Worm (Caenorhabditis elegans) whole organism, L4 larva: ENCODE data around the gene gpc-1.

Experiments used
- D1046.2 ChIP-seq: fragments of 200-800 bp; sonication (Bioruptor generic); IDR thresholded peaks from 2 replicates; pipeline ENCODE4 v1.3.6; 2022; ENCODE audit warnings: missing genetic modification characterization, missing compliant biosample characterization
- F44E2.7 ChIP-seq: fragments of 200-800 bp; sonication (Bioruptor generic); IDR thresholded peaks from 2 replicates; pipeline ENCODE4 v2.1.2; 2022; ENCODE audit warnings: missing genetic modification characterization, missing compliant biosample characterization
- R02D3.7 ChIP-seq: fragments of 150-350 bp; sonication (generic microtip); optimal IDR thresholded peaks from 3 replicates; lab custom pipeline; 2014; ENCODE audit warnings: missing biosample characterization, missing genetic modification characterization
- T20F7.1 ChIP-seq: fragments of 200-800 bp; sonication (Bioruptor generic); optimal IDR thresholded peaks from 2 replicates; lab custom pipeline; 2018; ENCODE audit warnings: mild to moderate bottlenecking, missing genetic modification characterization, missing compliant biosample characterization
- Y48G9A.11 ChIP-seq: fragments of 200-800 bp; sonication (Bioruptor generic); IDR thresholded peaks from 2 replicates; pipeline ENCODE4 v1.3.6; 2022; ENCODE audit warnings: missing genetic modification reagents, missing genetic modification characterization, missing compliant biosample characterization
- Y75B8A.6 ChIP-seq: fragments of 200-800 bp; sonication (Bioruptor generic); IDR thresholded peaks from 2 replicates; pipeline ENCODE4 v1.3.6; 2022; ENCODE audit warnings: missing genetic modification reagents, missing genetic modification characterization, missing compliant biosample characterization
- aly-2 ChIP-seq: sonication (generic microtip); optimal IDR thresholded peaks from 2 replicates; lab custom pipeline; 2018; ENCODE audit warnings: missing biosample characterization, missing genetic modification characterization
- ama-1 ChIP-seq: fragments of 150-350 bp; optimal IDR thresholded peaks from 2 replicates; lab custom pipeline; 2014; ENCODE audit warnings: inconsistent platforms, mixed read lengths
- arid-1 ChIP-seq: fragments of 200-800 bp; sonication (Bioruptor generic); conservative IDR thresholded peaks from 2 replicates; pipeline ENCODE4 v1.3.6; 2022; ENCODE audit warnings: missing genetic modification reagents, missing genetic modification characterization, missing compliant biosample characterization
- attf-4 ChIP-seq: sonication (generic microtip); optimal IDR thresholded peaks from 3 replicates; lab custom pipeline; 2017; ENCODE audit warnings: missing biosample characterization, missing genetic modification characterization
- ceh-28 ChIP-seq: fragments of 150-350 bp; optimal IDR thresholded peaks from 2 replicates; lab custom pipeline; 2014; ENCODE audit warnings: missing biosample characterization, missing genetic modification reagents, missing genetic modification characterization
- ceh-32 ChIP-seq: sonication (generic microtip); optimal IDR thresholded peaks from 2 replicates; lab custom pipeline; 2016; ENCODE audit warnings: mild to moderate bottlenecking, missing genetic modification characterization, missing compliant biosample characterization; ENCODE audit not compliant: poor library complexity
- ceh-82 ChIP-seq: sonication (generic microtip); optimal IDR thresholded peaks from 2 replicates; lab custom pipeline; 2017; ENCODE audit warnings: missing biosample characterization, missing genetic modification characterization
- ces-1 ChIP-seq: fragments of 150-350 bp; sonication (generic microtip); optimal IDR thresholded peaks from 4 replicates; lab custom pipeline; 2014; ENCODE audit warnings: missing biosample characterization, missing genetic modification reagents, missing genetic modification characterization
- daf-8 ChIP-seq: fragments of 200-800 bp; sonication (Bioruptor generic); IDR thresholded peaks from 2 replicates; pipeline ENCODE4 v1.3.6; 2022; ENCODE audit warnings: missing genetic modification characterization, missing compliant biosample characterization
- dmd-8 ChIP-seq: fragments of 200-800 bp; sonication (Bioruptor generic); IDR thresholded peaks from 2 replicates; pipeline ENCODE4 v1.3.6; 2022; ENCODE audit warnings: missing genetic modification characterization, missing compliant biosample characterization
- dve-1 ChIP-seq: sonication (generic microtip); optimal IDR thresholded peaks from 2 replicates; lab custom pipeline; 2017; ENCODE audit warnings: antibody characterized with exemption, mild to moderate bottlenecking, missing genetic modification characterization, missing compliant biosample characterization; ENCODE audit not compliant: insufficient read depth
- egl-27 ChIP-seq: sonication (generic microtip); optimal IDR thresholded peaks from 3 replicates; lab custom pipeline; 2017; ENCODE audit warnings: missing biosample characterization, missing genetic modification reagents, missing genetic modification characterization
- fkh-10 ChIP-seq: fragments of 150-350 bp; optimal IDR thresholded peaks from 2 replicates; lab custom pipeline; 2014; ENCODE audit warnings: missing biosample characterization, missing genetic modification reagents, missing genetic modification characterization
- hlh-11 ChIP-seq: fragments of 200-800 bp; sonication (Bioruptor generic); optimal IDR thresholded peaks from 2 replicates; lab custom pipeline; 2018; ENCODE audit warnings: mild to moderate bottlenecking, missing genetic modification characterization, missing compliant biosample characterization
- hmg-1.1 ChIP-seq: fragments of 200-800 bp; sonication (Bioruptor generic); IDR thresholded peaks from 2 replicates; pipeline ENCODE4 v1.3.6; 2022; ENCODE audit warnings: missing genetic modification reagents, missing genetic modification characterization, missing compliant biosample characterization
- jun-1 ChIP-seq: fragments of 150-350 bp; optimal IDR thresholded peaks from 2 replicates; lab custom pipeline; 2014; ENCODE audit warnings: missing biosample characterization, missing genetic modification reagents, missing genetic modification characterization
- lin-13 ChIP-seq: fragments of 150-350 bp; optimal IDR thresholded peaks from 2 replicates; lab custom pipeline; 2014; ENCODE audit warnings: missing biosample characterization, missing genetic modification reagents, missing genetic modification characterization
- lin-29 ChIP-seq: fragments of 200-800 bp; sonication (Bioruptor generic); IDR thresholded peaks from 2 replicates; pipeline ENCODE4 v1.3.6; 2022; ENCODE audit warnings: missing genetic modification reagents, missing genetic modification characterization, missing compliant biosample characterization
- lin-38 ChIP-seq: fragments of 200-800 bp; sonication (Bioruptor generic); IDR thresholded peaks from 2 replicates; pipeline ENCODE4 v1.3.6; 2022; ENCODE audit warnings: missing genetic modification reagents, missing genetic modification characterization, missing compliant biosample characterization
- mdl-1 ChIP-seq, 2 experiments: fragments of 150-350 bp in 1 of 2; sonication (generic microtip) in 1 of 2; optimal IDR thresholded peaks; 2 replicates each; lab custom pipeline; 2014 to 2017; ENCODE audit warnings: missing biosample characterization in 2 of 2, missing genetic modification characterization in 2 of 2
- mdt-29 ChIP-seq: fragments of 200-800 bp; sonication (Bioruptor generic); IDR thresholded peaks from 2 replicates; pipeline ENCODE4 v1.3.6; 2022; ENCODE audit warnings: missing genetic modification reagents, missing genetic modification characterization, missing compliant biosample characterization
- mep-1 ChIP-seq: fragments of 150-350 bp; sonication (generic microtip); optimal IDR thresholded peaks from 3 replicates; lab custom pipeline; 2014; ENCODE audit warnings: missing biosample characterization, missing genetic modification characterization
- mes-2 ChIP-seq: sonication (generic microtip); optimal IDR thresholded peaks from 2 replicates; lab custom pipeline; 2016; ENCODE audit warnings: missing genotype, mild to moderate bottlenecking, missing genetic modification characterization, missing compliant biosample characterization; ENCODE audit not compliant: poor library complexity, severe bottlenecking
- mxl-2 ChIP-seq: fragments of 200-800 bp; sonication (Bioruptor generic); conservative IDR thresholded peaks from 2 replicates; pipeline ENCODE4 v1.3.6; 2022; ENCODE audit warnings: missing genetic modification reagents, missing genetic modification characterization, missing compliant biosample characterization
- mxl-3 ChIP-seq: fragments of 200-800 bp; sonication (Bioruptor generic); optimal IDR thresholded peaks from 2 replicates; lab custom pipeline; 2018; ENCODE audit warnings: mild to moderate bottlenecking, missing genetic modification characterization, missing compliant biosample characterization
- nhr-102 ChIP-seq: sonication (generic microtip); optimal IDR thresholded peaks from 2 replicates; lab custom pipeline; 2016; ENCODE audit warnings: mild to moderate bottlenecking, missing genetic modification characterization, moderate library complexity, missing compliant biosample characterization
- nhr-11 ChIP-seq: fragments of 150-350 bp; optimal IDR thresholded peaks from 2 replicates; lab custom pipeline; 2014; ENCODE audit warnings: missing biosample characterization, missing genetic modification characterization
- nhr-111 ChIP-seq: fragments of 200-800 bp; sonication (Bioruptor generic); optimal IDR thresholded peaks from 2 replicates; lab custom pipeline; 2018; ENCODE audit warnings: mild to moderate bottlenecking, missing genetic modification characterization, missing compliant biosample characterization
- nhr-25 ChIP-seq: sonication (generic microtip); optimal IDR thresholded peaks from 2 replicates; lab custom pipeline; 2017; ENCODE audit warnings: missing genetic modification characterization, mild to moderate bottlenecking, missing compliant biosample characterization, antibody characterized with exemption, moderate library complexity, borderline replicate concordance; ENCODE audit not compliant: insufficient read depth
- nhr-28 ChIP-seq: fragments of 150-350 bp; optimal IDR thresholded peaks from 2 replicates; lab custom pipeline; 2014; ENCODE audit warnings: missing biosample characterization, missing genetic modification characterization
- nhr-41 ChIP-seq: fragments of 200-800 bp; sonication (Bioruptor generic); IDR thresholded peaks from 2 replicates; pipeline ENCODE4 v1.3.6; 2022; ENCODE audit warnings: missing genetic modification reagents, missing genetic modification characterization, missing compliant biosample characterization
- nhr-42 ChIP-seq: fragments of 200-800 bp; sonication (Bioruptor generic); IDR thresholded peaks from 2 replicates; pipeline ENCODE4 v1.3.6; 2022; ENCODE audit warnings: missing genetic modification characterization, missing compliant biosample characterization
- nhr-48 ChIP-seq: sonication (generic microtip); optimal IDR thresholded peaks from 2 replicates; lab custom pipeline; 2016; ENCODE audit warnings: mild to moderate bottlenecking, missing genetic modification characterization, missing compliant biosample characterization
- nhr-6 ChIP-seq: fragments of 150-350 bp; optimal IDR thresholded peaks from 2 replicates; lab custom pipeline; 2014; ENCODE audit warnings: missing biosample characterization, missing genetic modification characterization
- nhr-76 ChIP-seq: fragments of 150-350 bp; optimal IDR thresholded peaks from 2 replicates; lab custom pipeline; 2014; ENCODE audit warnings: missing biosample characterization, missing genetic modification characterization
- nhr-77 ChIP-seq: fragments of 150-350 bp; optimal IDR thresholded peaks from 2 replicates; lab custom pipeline; 2014; ENCODE audit warnings: missing biosample characterization, missing genetic modification characterization
- saeg-2 ChIP-seq: fragments of 200-800 bp; sonication (Bioruptor generic); IDR thresholded peaks from 2 replicates; pipeline ENCODE4 v1.3.6; 2022; ENCODE audit warnings: missing genetic modification reagents, missing genetic modification characterization, missing compliant biosample characterization
- sdz-12 ChIP-seq: fragments of 200-800 bp; sonication (Bioruptor generic); optimal IDR thresholded peaks from 2 replicates; lab custom pipeline; 2018; ENCODE audit warnings: mild to moderate bottlenecking, missing genetic modification characterization, missing compliant biosample characterization
- snpc-1.2 ChIP-seq: fragments of 200-800 bp; sonication (Bioruptor generic); IDR thresholded peaks from 2 replicates; pipeline ENCODE4 v1.3.6; 2022; ENCODE audit warnings: missing genetic modification reagents, missing genetic modification characterization, missing compliant biosample characterization
- snpc-4 ChIP-seq: fragments of 150-350 bp; optimal IDR thresholded peaks from 2 replicates; lab custom pipeline; 2014; ENCODE audit warnings: missing biosample characterization, missing genetic modification characterization
- spr-1 ChIP-seq: sonication (generic microtip); optimal IDR thresholded peaks from 2 replicates; lab custom pipeline; 2016; ENCODE audit warnings: mild to moderate bottlenecking, missing genetic modification characterization, missing compliant biosample characterization
- zfp-2 ChIP-seq: sonication (generic microtip); optimal IDR thresholded peaks from 2 replicates; lab custom pipeline; 2016; ENCODE audit warnings: mild to moderate bottlenecking, missing genetic modification characterization, missing compliant biosample characterization
- zfp-3 ChIP-seq: fragments of 200-800 bp; sonication (Bioruptor generic); conservative IDR thresholded peaks from 2 replicates; pipeline ENCODE4 v1.3.6; 2022; ENCODE audit warnings: missing genetic modification reagents, missing genetic modification characterization, missing compliant biosample characterization
- zip-2 ChIP-seq: fragments of 150-350 bp; optimal IDR thresholded peaks from 2 replicates; lab custom pipeline; 2014; ENCODE audit warnings: missing biosample characterization, missing genetic modification characterization
- ztf-11 ChIP-seq: fragments of 150-350 bp; optimal IDR thresholded peaks from 2 replicates; lab custom pipeline; 2014; ENCODE audit warnings: missing biosample characterization, missing genetic modification characterization
- ztf-7 ChIP-seq: fragments of 150-350 bp; optimal IDR thresholded peaks from 2 replicates; lab custom pipeline; 2014; ENCODE audit warnings: missing biosample characterization, missing genetic modification characterization

Gene gpc-1

ce11 chrX:12843530-12843929 is 41.3 kb downstream of the gpc-1 start (continued):
- TF ChIP-seq attf-4 (tag; lab: Kevin White, UChicago) (no peak), spr-1 (tag; lab: Kevin White, UChicago) (no peak), arid-1 (peak; percentile 60), nhr-11 (tag; lab: Kevin White, UChicago) (no peak), aly-2 (tag; lab: Kevin White, UChicago) (no peak), nhr-6 (peak; percentile 6), nhr-77 (tag; lab: Kevin White, UChicago) (peak; percentile 47), mxl-2 (GFP tag; lab: Robert Waterston, UW) (0 out of 2 replicates have a peak, but pooled peaks have one; percentile 59), mdt-29 (GFP tag; lab: Robert Waterston, UW) (peak; percentile 59), zip-2 (tag; lab: Kevin White, UChicago) (no peak), dve-1 (peak; percentile 48), jun-1 (tag; lab: Kevin White, UChicago) (peak; percentile 5), dmd-8 (GFP tag; lab: Robert Waterston, UW) (0 out of 2 replicates have a peak, but pooled peaks have one; percentile 49), hlh-11 (tag; lab: Kevin White, UChicago) (peak; percentile 12), ztf-7 (tag; lab: Kevin White, UChicago) (peak; percentile 40), nhr-42 (GFP tag; lab: Robert Waterston, UW) (peak; percentile 49; the same call in 1 of the 2 replicates), nhr-28 (tag; lab: Kevin White, UChicago) (peak; percentile 43), zfp-2 (tag; lab: Kevin White, UChicago) (no peak), mep-1 (tag; lab: Kevin White, UChicago) (peak; percentile 67), snpc-1.2 (GFP tag; lab: Robert Waterston, UW) (peak; percentile 89), hmg-1.1 (GFP tag; lab: Robert Waterston, UW) (peak; percentile 82), nhr-48 (tag; lab: Kevin White, UChicago) (no peak), zfp-3 (peak; percentile 56; the same call in 1 of the 2 replicates), nhr-25 (tag; lab: Kevin White, UChicago) (no peak), nhr-111 (GFP tag; lab: Kevin White, UChicago) (no peak), ceh-28 (no peak), nhr-76 (tag; lab: Kevin White, UChicago) (no peak), ztf-11 (tag; lab: Kevin White, UChicago) (no peak), ama-1 (lab: Kevin White, UChicago) (no peak), Y75B8A.6 (GFP tag; lab: Robert Waterston, UW) (peak; percentile 62; the same call in 1 of the 2 replicates), fkh-10 (GFP tag; lab: Kevin White, UChicago) (no peak), nhr-102 (tag; lab: Kevin White, UChicago) (peak; percentile 15), R02D3.7 (tag; lab: Kevin White, UChicago) (no peak), D1046.2 (GFP tag; lab: Robert Waterston, UW) (peak; percentile 74), ceh-82 (tag; lab: Kevin White, UChicago) (no peak), ceh-32 (tag; lab: Kevin White, UChicago) (no peak), T20F7.1 (GFP tag; lab: Kevin White, UChicago) (no peak), lin-13 (no peak), Y48G9A.11 (GFP tag; lab: Robert Waterston, UW) (peak; percentile 52; the same call in 1 of the 2 replicates), mes-2 (tag; lab: Kevin White, UChicago) (peak; percentile 78), saeg-2 (no peak), daf-8 (GFP tag; lab: Robert Waterston, UW) (0 out of 2 replicates have a peak, but pooled peaks have one; percentile 41), mdl-1 (tag; optimal IDR thresholded peaks at IDR 0.05; lab: Kevin White, UChicago) (no peak), nhr-41 (GFP tag; lab: Robert Waterston, UW) (0 out of 2 replicates have a peak, but pooled peaks have one; percentile 30), lin-29 (GFP tag; lab: Robert Waterston, UW) (no peak), snpc-4 (tag; lab: Kevin White, UChicago) (no peak), mxl-3 (GFP tag; lab: Kevin White, UChicago) (no peak), sdz-12 (no peak), egl-27 (tag; lab: Kevin White, UChicago) (no peak), ces-1 (GFP tag; lab: Kevin White, UChicago) (no peak), F44E2.7 (no peak), lin-38 (no peak)
